Worm (Caenorhabditis elegans) whole organism, L4/young adult: ENCODE results near the gene mec-14.

Experiments used
- W03F9.2 ChIP-seq: fragments of 150-350 bp; optimal IDR thresholded peaks from 2 replicates; lab custom pipeline; 2014; ENCODE audit warnings: missing biosample characterization, missing genetic modification characterization
- dao-5 ChIP-seq: sonication (generic microtip); optimal IDR thresholded peaks from 2 replicates; lab custom pipeline; 2016; ENCODE audit warnings: missing genotype, missing genetic modification characterization, moderate library complexity, missing compliant biosample characterization
- him-1 ChIP-seq: sonication (generic microtip); optimal IDR thresholded peaks from 2 replicates; lab custom pipeline; 2016; ENCODE audit warnings: missing genotype, missing genetic modification reagents, missing genetic modification characterization, missing compliant biosample characterization

Gene mec-14

ce11 chrIII:7155631-7156030 lies 37.2 kb downstream of the mec-14 start:
- TF ChIP-seq W03F9.2 (tag; lab: Kevin White, UChicago): peak; percentile 51
- peak; percentile 88 for TF ChIP-seq him-1 (tag; lab: Kevin White, UChicago)
- no peak for TF ChIP-seq dao-5

- TF ChIP-seq him-1 (tag; lab: Kevin White, UChicago): no peak
- TF ChIP-seq dao-5: no peak
- TF ChIP-seq W03F9.2 (tag; lab: Kevin White, UChicago): no peak
Observed at ce11 chrIII:7154526-7154925, 38.3 kb downstream of the mec-14 start.

ce11 chrIII:7153747-7154238 lies 39.0 kb downstream of the mec-14 start, which contains the start of gene ogt-1:
TSS of gene ogt-1 (minus strand) at chrIII:7153797.
- TF ChIP-seq W03F9.2 (tag; lab: Kevin White, UChicago) (peak; percentile 74), him-1 (tag; lab: Kevin White, UChicago) (peak; percentile 26), dao-5 (no peak)

ce11 chrIII:7152569-7152968 lies 40.2 kb downstream of the mec-14 start:
- TF ChIP-seq W03F9.2 (tag; lab: Kevin White, UChicago) (no peak), him-1 (tag; lab: Kevin White, UChicago) (no peak), dao-5 (no peak)

- TF ChIP-seq him-1 (tag; lab: Kevin White, UChicago) (no peak), dao-5 (no peak), W03F9.2 (tag; lab: Kevin White, UChicago) (no peak)
Observed at ce11 chrIII:7150162-7150561, 42.6 kb downstream of the mec-14 start.

ce11 chrIII:7148191-7148590 lies 44.6 kb downstream of the mec-14 start:
- no peak for TF ChIP-seq dao-5
- TF ChIP-seq him-1 (tag; lab: Kevin White, UChicago): no peak
- TF ChIP-seq W03F9.2 (tag; lab: Kevin White, UChicago): no peak

ce11 chrIII:7146341-7146740 lies 46.5 kb downstream of the mec-14 start:
- no peak for TF ChIP-seq him-1 (tag; lab: Kevin White, UChicago)

- TF ChIP-seq dao-5 (no peak), W03F9.2 (tag; lab: Kevin White, UChicago) (no peak), him-1 (tag; lab: Kevin White, UChicago) (no peak)
Observed at ce11 chrIII:7144749-7145148, 48.0 kb downstream of the mec-14 start, which contains the start of gene glr-2. TSS of gene glr-2 (minus strand) at chrIII:7144959.

- TF ChIP-seq dao-5 (no peak), W03F9.2 (tag; lab: Kevin White, UChicago) (no peak), him-1 (tag; lab: Kevin White, UChicago) (no peak)
Observed at ce11 chrIII:7142172-7142601, 50.6 kb downstream of the mec-14 start.

ce11 chrIII:7141285-7141715 lies 51.5 kb downstream of the mec-14 start:
- TF ChIP-seq W03F9.2 (tag; lab: Kevin White, UChicago) (peak; percentile 66), him-1 (tag; lab: Kevin White, UChicago) (no peak), dao-5 (no peak)

- TF ChIP-seq W03F9.2 (tag; lab: Kevin White, UChicago) (no peak), dao-5 (no peak), him-1 (tag; lab: Kevin White, UChicago) (no peak)
Observed at ce11 chrIII:7140228-7140710, 52.5 kb downstream of the mec-14 start.
